Fruit fly (Drosophila melanogaster) whole organism, adult: ENCODE data around the gene PIG-F.

ENCODE experiments used
- CG11617 ChIP-seq: fragments of 200-800 bp; sonication (Bioruptor generic); optimal IDR thresholded peaks from 2 replicates; lab custom pipeline; 2017; ENCODE audit warnings: mild to moderate bottlenecking, missing biosample characterization, missing genetic modification reagents, missing genetic modification characterization
- CG12768 ChIP-seq: fragments of 200-800 bp; sonication (Bioruptor generic); optimal IDR thresholded peaks from 2 replicates; lab custom pipeline; 2017; ENCODE audit warnings: missing biosample characterization, missing genetic modification characterization, mild to moderate bottlenecking, moderate library complexity, missing genetic modification reagents
- CG1620 ChIP-seq: fragments of 200-800 bp; sonication (Bioruptor generic); optimal IDR thresholded peaks from 2 replicates; lab custom pipeline; 2016; ENCODE audit warnings: missing biosample characterization, missing genetic modification characterization
- CG5204 ChIP-seq: fragments of 200-800 bp; sonication (Bioruptor generic); optimal IDR thresholded peaks from 2 replicates; lab custom pipeline; 2016; ENCODE audit warnings: missing biosample characterization, missing genetic modification characterization
- CG7045 ChIP-seq: fragments of 200-800 bp; sonication (Bioruptor generic); optimal IDR thresholded peaks from 2 replicates; lab custom pipeline; 2017; ENCODE audit warnings: missing biosample characterization, mild to moderate bottlenecking, missing genetic modification characterization
- Clk ChIP-seq: fragments of 200-800 bp; sonication (Bioruptor generic); optimal IDR thresholded peaks from 2 replicates; lab custom pipeline; 2017; ENCODE audit warnings: missing biosample characterization, missing genetic modification characterization
- Crg-1 ChIP-seq: fragments of 200-800 bp; sonication (Bioruptor generic); optimal IDR thresholded peaks from 2 replicates; lab custom pipeline; 2016; ENCODE audit warnings: missing biosample characterization, missing genetic modification characterization
- Hr96 ChIP-seq: fragments of 200-800 bp; sonication (Bioruptor generic); optimal IDR thresholded peaks from 2 replicates; lab custom pipeline; 2016; ENCODE audit warnings: missing biosample characterization, missing genetic modification characterization
- Mnt ChIP-seq: fragments of 200-800 bp; sonication (Bioruptor generic); optimal IDR thresholded peaks from 2 replicates; lab custom pipeline; 2016; ENCODE audit warnings: missing biosample characterization, mild to moderate bottlenecking, missing genetic modification characterization
- bab1 ChIP-seq: fragments of 200-800 bp; sonication (Bioruptor generic); optimal IDR thresholded peaks from 3 replicates; lab custom pipeline; 2019; ENCODE audit warnings: missing biosample characterization, mild to moderate bottlenecking, missing genetic modification characterization, moderate library complexity
- cnc ChIP-seq, 2 experiments: fragments of >200 bp; optimal IDR thresholded peaks; 2 replicates each; lab custom pipeline; 2017
- kay ChIP-seq: fragments of 200-800 bp; sonication (Bioruptor generic); peaks from one replicate; lab custom pipeline; 2016; ENCODE audit warnings: missing biosample characterization, missing genetic modification characterization, borderline replicate concordance
- pad ChIP-seq: fragments of 200-800 bp; sonication (Bioruptor generic); optimal IDR thresholded peaks from 3 replicates; lab custom pipeline; 2017; ENCODE audit warnings: missing biosample characterization, missing genetic modification characterization, mild to moderate bottlenecking, moderate library complexity, missing genetic modification reagents
- toe ChIP-seq: fragments of 200-800 bp; sonication (Bioruptor generic); optimal IDR thresholded peaks from 2 replicates; lab custom pipeline; 2016; ENCODE audit warnings: missing biosample characterization, missing genetic modification characterization

DNA sequence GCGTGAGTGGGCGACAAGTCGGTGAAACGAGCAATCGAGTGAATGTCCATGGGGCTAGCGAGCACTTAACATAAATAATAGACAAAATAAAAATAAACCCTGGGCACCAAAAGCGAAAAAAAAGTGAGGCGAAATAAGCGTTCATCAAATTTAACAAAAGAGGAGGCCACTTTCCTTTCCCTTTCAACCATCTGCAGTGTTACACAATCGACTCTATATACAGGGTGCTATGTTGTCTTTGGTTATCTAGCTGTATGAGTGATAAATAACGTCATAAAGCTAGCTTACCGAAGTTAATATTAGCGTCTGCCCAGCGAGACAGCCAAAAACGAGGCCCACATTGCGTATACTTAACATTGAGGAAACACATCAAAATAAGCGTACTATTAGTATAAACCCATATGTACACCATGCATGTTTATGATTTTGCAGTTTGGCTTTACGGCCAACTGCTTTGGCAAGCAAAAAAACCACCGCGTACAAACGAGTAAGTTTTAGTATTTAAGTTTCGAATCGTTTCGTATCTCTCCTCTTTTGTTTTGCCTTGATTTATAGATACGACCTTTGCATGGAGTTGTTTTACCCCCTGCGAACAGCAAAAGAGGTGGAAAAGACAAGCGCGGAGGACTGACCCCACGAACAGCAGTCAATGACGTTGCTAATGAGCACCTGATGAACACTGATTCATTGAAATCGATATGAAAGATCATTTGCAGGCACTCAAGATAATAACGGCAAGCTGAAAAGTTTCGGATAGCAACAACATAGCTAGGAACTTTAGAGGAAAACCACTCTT, 47.2 kb upstream of the PIG-F start:
- TF ChIP-seq CG11617 (no peak), CG5204 (GFP tag; lab: Kevin White, UChicago) (no peak), bab1 (no peak), Mnt (GFP tag; lab: Kevin White, UChicago) (no peak), cnc (optimal IDR thresholded peaks at IDR 0.05; lab: Kevin White, UChicago) (no peak), Crg-1 (GFP tag; lab: Kevin White, UChicago) (no peak), pad (GFP tag; lab: Kevin White, UChicago) (no peak), Hr96 (GFP tag; lab: Kevin White, UChicago) (no peak), kay (no peak), Clk (no peak), CG1620 (no peak), CG12768 (GFP tag; lab: Kevin White, UChicago) (no peak), toe (GFP tag; lab: Kevin White, UChicago) (no peak), CG7045 (GFP tag; lab: Kevin White, UChicago) (no peak)
